Worm (Caenorhabditis elegans) whole organism, L1 larva: ENCODE results near the gene idpc-3.

Experiments
- mdl-1 ChIP-seq, 2 experiments: fragments of 150-350 bp; optimal IDR thresholded peaks; 2 replicates each; lab custom pipeline; 2014 to 2017; ENCODE audit warnings: missing biosample characterization in 2 of 2, missing genetic modification characterization in 2 of 2, inconsistent platforms in 1 of 2
- ztf-4 ChIP-seq: fragments of 150-350 bp; optimal IDR thresholded peaks from 2 replicates; lab custom pipeline; 2014; ENCODE audit warnings: missing biosample characterization, missing genetic modification characterization

DNA sequence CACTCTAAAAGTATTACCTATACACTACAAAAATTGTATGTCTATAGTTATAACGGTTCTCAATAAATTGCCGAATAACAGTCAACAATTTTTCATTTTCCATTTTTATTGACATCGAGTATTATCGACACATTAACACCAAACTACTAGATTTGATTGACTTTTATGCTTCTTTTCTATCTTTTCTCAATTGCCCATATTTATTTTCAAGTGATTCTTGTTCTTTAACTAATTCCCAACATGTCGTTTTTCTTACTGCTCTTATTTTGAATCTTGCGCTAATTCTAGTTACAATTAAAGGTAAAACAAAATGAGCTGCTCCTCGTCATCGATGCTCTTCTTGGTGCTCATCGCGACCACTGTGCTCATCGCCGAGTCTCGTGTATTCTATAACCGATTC lies 49.0 kb upstream of the idpc-3 start, which contains the start of gene cthd-1:
- no peak for TF ChIP-seq ztf-4 (tag; lab: Kevin White, UChicago)
- TF ChIP-seq mdl-1 (tag; optimal IDR thresholded peaks at IDR 0.05; lab: Kevin White, UChicago): no peak
